Fruit fly (Drosophila melanogaster) whole organism, embryonic: ENCODE data around the gene Kyat.

Source experiments
- ATbp ChIP-seq: fragments of 200-800 bp; sonication (Bioruptor generic); optimal IDR thresholded peaks from 2 replicates; lab custom pipeline; 2017; ENCODE audit warnings: missing biosample characterization, mild to moderate bottlenecking, missing genetic modification characterization, missing genetic modification reagents
- Adf1 ChIP-seq: fragments of 200-800 bp; sonication (Bioruptor generic); IDR thresholded peaks from 2 replicates; pipeline ENCODE4 v1.3.6; 2022; ENCODE audit warnings: missing biosample characterization, missing genetic modification characterization
- Bdp1 ChIP-seq: fragments of 200-800 bp; sonication (Bioruptor generic); optimal IDR thresholded peaks from 3 replicates; lab custom pipeline; 2016; ENCODE audit warnings: missing biosample characterization, missing genetic modification characterization
- CG10321 ChIP-seq: fragments of 200-800 bp; sonication (Bioruptor generic); IDR thresholded peaks from 2 replicates; pipeline ENCODE4 v1.3.6; 2022; ENCODE audit warnings: missing biosample characterization, missing genetic modification characterization
- CG12104 ChIP-seq: fragments of 200-800 bp; sonication (Bioruptor generic); optimal IDR thresholded peaks from 3 replicates; lab custom pipeline; 2016; ENCODE audit warnings: missing biosample characterization, missing genetic modification characterization
- CG16779 ChIP-seq: fragments of 200-800 bp; sonication (Bioruptor generic); IDR thresholded peaks from 2 replicates; pipeline ENCODE4 v1.3.6; 2022; ENCODE audit warnings: missing biosample characterization, missing genetic modification characterization
- CG32767 ChIP-seq: fragments of 200-800 bp; sonication (Bioruptor generic); IDR thresholded peaks from 2 replicates; pipeline ENCODE4 v1.3.6; 2022; ENCODE audit warnings: missing biosample characterization, missing genetic modification characterization
- CG32772 ChIP-seq: fragments of 200-800 bp; sonication (Bioruptor generic); IDR thresholded peaks from 2 replicates; pipeline ENCODE4 v1.3.6; 2022; ENCODE audit warnings: missing biosample characterization, missing genetic modification characterization
- CG3726 ChIP-seq: fragments of 200-800 bp; sonication (Bioruptor generic); IDR thresholded peaks from 3 replicates; pipeline ENCODE4, ENCODE4 v1.3.6; 2022; ENCODE audit warnings: missing biosample characterization, missing genetic modification characterization
- CG4404 ChIP-seq: fragments of 200-800 bp; sonication (Bioruptor generic); IDR thresholded peaks from 2 replicates; pipeline ENCODE4 v1.3.6; 2022; ENCODE audit warnings: missing biosample characterization, missing genetic modification characterization
- CG5180 ChIP-seq: fragments of 200-800 bp; sonication (Bioruptor generic); optimal IDR thresholded peaks from 3 replicates; lab custom pipeline; 2017; ENCODE audit warnings: missing biosample characterization, missing genetic modification characterization, mild to moderate bottlenecking, moderate library complexity, missing genetic modification reagents
- CG6654 ChIP-seq: fragments of 200-800 bp; sonication (Bioruptor generic); optimal IDR thresholded peaks from 2 replicates; lab custom pipeline; 2017; ENCODE audit warnings: missing biosample characterization, mild to moderate bottlenecking, missing genetic modification characterization
- CG6791 ChIP-seq: fragments of 200-800 bp; sonication (Bioruptor generic); IDR thresholded peaks from 3 replicates; pipeline ENCODE4 v1.3.6; 2022; ENCODE audit warnings: missing biosample characterization, missing genetic modification characterization; ENCODE audit not compliant: partially characterized antibody
- CG7786 ChIP-seq: fragments of 200-800 bp; sonication (Bioruptor generic); optimal IDR thresholded peaks from 2 replicates; lab custom pipeline; 2016; ENCODE audit warnings: missing biosample characterization, missing genetic modification characterization
- CG9727 ChIP-seq: fragments of 200-800 bp; sonication (Bioruptor generic); optimal IDR thresholded peaks from 3 replicates; lab custom pipeline; 2017; ENCODE audit warnings: missing biosample characterization, mild to moderate bottlenecking, missing genetic modification characterization
- CG9817 ChIP-seq: fragments of 200-800 bp; sonication (Bioruptor generic); optimal IDR thresholded peaks from 2 replicates; lab custom pipeline; 2018; ENCODE audit warnings: missing biosample characterization, mild to moderate bottlenecking, missing genetic modification characterization, moderate library complexity
- CG9932 ChIP-seq: fragments of 200-800 bp; sonication (Bioruptor generic); IDR thresholded peaks from 2 replicates; pipeline ENCODE4 v1.3.6; 2022; ENCODE audit warnings: missing biosample characterization, missing genetic modification characterization
- CrebB ChIP-seq: fragments of 200-800 bp; sonication (Bioruptor generic); optimal IDR thresholded peaks from 3 replicates; lab custom pipeline; 2018; ENCODE audit warnings: missing biosample characterization, mild to moderate bottlenecking, missing genetic modification characterization
- D ChIP-seq, 2 experiments: fragments of 200-800 bp in 1 of 2; fragments of >200 bp in 1 of 2; sonication (Bioruptor generic) in 1 of 2; optimal IDR thresholded peaks; 2 replicates in 1 of 2; 3 replicates in 1 of 2; lab custom pipeline; 2017; ENCODE audit warnings: mild to moderate bottlenecking in 1 of 2, missing biosample characterization in 1 of 2, missing genetic modification characterization in 1 of 2, missing genetic modification reagents in 1 of 2
- D19B ChIP-seq: fragments of 200-800 bp; sonication (Bioruptor generic); optimal IDR thresholded peaks from 2 replicates; lab custom pipeline; 2017; ENCODE audit warnings: missing biosample characterization, mild to moderate bottlenecking, missing genetic modification characterization
- Doc2 ChIP-seq: fragments of 200-800 bp; sonication (Bioruptor generic); IDR thresholded peaks from 2 replicates; pipeline ENCODE4 v1.3.6; 2022; ENCODE audit warnings: missing biosample characterization, missing genetic modification characterization
- Doc3 ChIP-seq: fragments of 200-800 bp; sonication (Bioruptor generic); IDR thresholded peaks from 3 replicates; pipeline ENCODE4 v1.3.6; 2022; ENCODE audit warnings: missing biosample characterization, missing genetic modification characterization; ENCODE audit not compliant: partially characterized antibody
- GATAe ChIP-seq: fragments of 200-800 bp; sonication (Bioruptor generic); conservative IDR thresholded peaks from 2 replicates; pipeline ENCODE4 v1.3.6; 2022; ENCODE audit warnings: missing biosample characterization, missing genetic modification characterization
- Hmx ChIP-seq: fragments of 200-800 bp; sonication (Bioruptor generic); optimal IDR thresholded peaks from 2 replicates; lab custom pipeline; 2016; ENCODE audit warnings: missing biosample characterization, missing genetic modification characterization
- Hr3 ChIP-seq: fragments of 200-800 bp; sonication (Bioruptor generic); optimal IDR thresholded peaks from 3 replicates; lab custom pipeline; 2016; ENCODE audit warnings: missing biosample characterization, missing genetic modification characterization
- Hsf ChIP-seq: fragments of 200-800 bp; sonication (Bioruptor generic); optimal IDR thresholded peaks from 3 replicates; lab custom pipeline; 2016; ENCODE audit warnings: missing biosample characterization, missing genetic modification characterization
- Optix ChIP-seq: fragments of 200-800 bp; sonication (Bioruptor generic); IDR thresholded peaks from 3 replicates; pipeline ENCODE4 v1.3.6; 2022; ENCODE audit warnings: missing biosample characterization, missing genetic modification characterization
- Six4 ChIP-seq: fragments of 200-800 bp; sonication (Bioruptor generic); optimal IDR thresholded peaks from 2 replicates; lab custom pipeline; 2016; ENCODE audit warnings: missing biosample characterization, missing genetic modification characterization
- Spps ChIP-seq: fragments of 200-800 bp; sonication (Bioruptor generic); optimal IDR thresholded peaks from 2 replicates; lab custom pipeline; 2018; ENCODE audit warnings: missing biosample characterization, mild to moderate bottlenecking, missing genetic modification characterization
- Usf ChIP-seq: fragments of 200-800 bp; sonication (Bioruptor generic); optimal IDR thresholded peaks from 2 replicates; lab custom pipeline; 2017; ENCODE audit warnings: missing genotype, missing biosample characterization, missing genetic modification characterization
- Vsx1 ChIP-seq: fragments of 200-800 bp; sonication (Bioruptor generic); optimal IDR thresholded peaks from 2 replicates; lab custom pipeline; 2017; ENCODE audit warnings: missing biosample characterization, mild to moderate bottlenecking, missing genetic modification characterization, missing genetic modification reagents
- cas ChIP-seq: fragments of 200-800 bp; sonication (Bioruptor generic); IDR thresholded peaks from 2 replicates; pipeline ENCODE4 v1.3.6; 2022; ENCODE audit warnings: missing biosample characterization, missing genetic modification characterization
- chinmo ChIP-seq: fragments of 200-800 bp; sonication (Bioruptor generic); IDR thresholded peaks from 4 replicates; pipeline ENCODE4 v1.3.6; 2022; ENCODE audit warnings: missing biosample characterization, missing genetic modification characterization; ENCODE audit not compliant: partially characterized antibody
- crc ChIP-seq: fragments of 200-800 bp; sonication (Bioruptor generic); optimal IDR thresholded peaks from 2 replicates; lab custom pipeline; 2016; ENCODE audit warnings: missing biosample characterization, missing genetic modification characterization
- crol ChIP-seq: fragments of 200-800 bp; sonication (Bioruptor generic); IDR thresholded peaks from 2 replicates; pipeline ENCODE4 v1.3.6; 2022; ENCODE audit warnings: missing biosample characterization, missing genetic modification characterization
- dati ChIP-seq: fragments of 200-800 bp; sonication (Bioruptor generic); IDR thresholded peaks from 2 replicates; pipeline ENCODE4 v1.3.6; 2022; ENCODE audit warnings: missing biosample characterization, missing genetic modification characterization
- ham ChIP-seq: fragments of 200-800 bp; sonication (Bioruptor generic); IDR thresholded peaks from 2 replicates; pipeline ENCODE4 v1.3.6; 2022; ENCODE audit warnings: missing biosample characterization, missing genetic modification characterization
- jumu ChIP-seq: fragments of 200-800 bp; sonication (Bioruptor generic); optimal IDR thresholded peaks from 3 replicates; lab custom pipeline; 2016; ENCODE audit warnings: missing biosample characterization, missing genetic modification characterization
- knrl ChIP-seq: fragments of 200-800 bp; sonication (Bioruptor generic); IDR thresholded peaks from 3 replicates; pipeline ENCODE4 v1.3.6; 2022; ENCODE audit warnings: missing biosample characterization, missing genetic modification characterization; ENCODE audit not compliant: partially characterized antibody
- lbe ChIP-seq: fragments of 200-800 bp; sonication (Bioruptor generic); optimal IDR thresholded peaks from 2 replicates; lab custom pipeline; 2016; ENCODE audit warnings: missing biosample characterization, mild to moderate bottlenecking, missing genetic modification characterization
- lov ChIP-seq, 2 experiments: fragments of 200-800 bp in 1 of 2; fragments of >200 bp in 1 of 2; sonication (Bioruptor generic) in 1 of 2; IDR thresholded peaks in 1 of 2; optimal IDR thresholded peaks in 1 of 2; 2 replicates in 1 of 2; 3 replicates in 1 of 2; pipeline versions ENCODE4 v1.3.6 to Lab custom; 2017 to 2022; ENCODE audit warnings: missing biosample characterization in 1 of 2, missing genetic modification characterization in 1 of 2
- nmo ChIP-seq: fragments of 200-800 bp; sonication (Bioruptor generic); optimal IDR thresholded peaks from 2 replicates; lab custom pipeline; 2018; ENCODE audit warnings: missing biosample characterization, mild to moderate bottlenecking, missing genetic modification characterization, moderate library complexity
- p53 ChIP-seq: fragments of 200-800 bp; sonication (Bioruptor generic); optimal IDR thresholded peaks from 2 replicates; lab custom pipeline; 2016; ENCODE audit warnings: missing biosample characterization, missing genetic modification characterization
- pfk ChIP-seq: fragments of 200-800 bp; sonication (Bioruptor generic); optimal IDR thresholded peaks from 2 replicates; lab custom pipeline; 2018; ENCODE audit warnings: missing biosample characterization, mild to moderate bottlenecking, missing genetic modification characterization, moderate library complexity
- pros ChIP-seq: fragments of 200-800 bp; sonication (Bioruptor generic); optimal IDR thresholded peaks from 3 replicates; lab custom pipeline; 2019; ENCODE audit warnings: missing biosample characterization, mild to moderate bottlenecking, missing genetic modification characterization, moderate library complexity
- salm ChIP-seq: fragments of 200-800 bp; sonication (Bioruptor generic); optimal IDR thresholded peaks from 2 replicates; lab custom pipeline; 2018; ENCODE audit warnings: missing biosample characterization, mild to moderate bottlenecking, missing genetic modification characterization
- seq ChIP-seq: fragments of 200-800 bp; sonication (Bioruptor generic); IDR thresholded peaks from 2 replicates; pipeline ENCODE4 v1.3.6; 2022; ENCODE audit warnings: missing biosample characterization, missing genetic modification characterization
- sisA ChIP-seq: fragments of 200-800 bp; sonication (Bioruptor generic); IDR thresholded peaks from 2 replicates; pipeline ENCODE4 v1.3.6; 2022; ENCODE audit warnings: missing biosample characterization, missing genetic modification characterization
- so ChIP-seq: fragments of 200-800 bp; sonication (Bioruptor generic); IDR thresholded peaks from 3 replicates; pipeline ENCODE4 v1.3.6; 2022; ENCODE audit warnings: missing biosample characterization, missing genetic modification characterization
- sr ChIP-seq: fragments of 200-800 bp; sonication (Bioruptor generic); IDR thresholded peaks from 3 replicates; pipeline ENCODE4 v1.3.6; 2022; ENCODE audit warnings: missing biosample characterization, missing genetic modification characterization
- vvl ChIP-seq: fragments of 200-800 bp; sonication (Bioruptor generic); IDR thresholded peaks from 2 replicates; pipeline ENCODE4 v1.3.6; 2022; ENCODE audit warnings: missing biosample characterization, missing genetic modification characterization

Gene Kyat

DNA sequence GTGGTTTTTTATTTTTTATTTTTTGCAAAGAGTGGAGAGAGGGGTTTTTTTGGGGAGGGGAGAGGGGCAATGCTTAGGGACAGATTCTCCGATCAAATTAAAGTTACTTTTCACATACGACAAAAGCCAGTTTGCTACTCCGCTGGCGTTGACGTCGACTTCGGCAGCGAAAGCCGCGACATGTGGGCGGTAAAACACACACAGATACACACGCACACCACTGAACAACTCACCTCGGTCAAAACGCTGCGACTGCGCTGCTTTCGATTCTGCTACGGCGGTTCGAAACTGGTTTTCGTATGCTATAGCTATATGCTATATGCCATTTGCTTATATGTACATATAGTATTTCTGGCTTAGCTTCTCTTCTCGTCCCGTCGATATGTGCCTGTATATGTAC, 46.3 kb upstream of the Kyat start:
- TF ChIP-seq crol (GFP tag; lab: Robert Waterston, UW) (peak; percentile 20; the same call in 1 of the 2 replicates), CG12104 (GFP tag; lab: Kevin White, UChicago) (no peak), CrebB (tag; lab: Kevin White, UChicago) (no peak), Doc2 (no peak), Doc3 (no peak), lov (optimal IDR thresholded peaks at IDR 0.05; lab: Kevin White, UChicago) (no peak), lov (GFP tag; IDR thresholded peaks at IDR 0.05; lab: Robert Waterston, UW) (no peak), sr (GFP tag; lab: Robert Waterston, UW) (peak; percentile 77), Adf1 (peak; percentile 95), D (optimal IDR thresholded peaks at IDR 0.05; lab: Kevin White, UChicago) (no peak), D (GFP tag; optimal IDR thresholded peaks at IDR 0.05; lab: Kevin White, UChicago) (no peak), lbe (GFP tag; lab: Kevin White, UChicago) (peak; percentile 28), jumu (GFP tag; lab: Kevin White, UChicago) (no peak), CG10321 (GFP tag; lab: Robert Waterston, UW) (no peak), Hsf (GFP tag; lab: Kevin White, UChicago) (no peak), CG3726 (GFP tag; lab: Robert Waterston, UW) (no peak), chinmo (GFP tag; lab: Robert Waterston, UW) (0 out of 4 replicates have a peak, but pooled peaks have one; percentile 53), CG9817 (tag; lab: Kevin White, UChicago) (no peak), pfk (GFP tag; lab: Kevin White, UChicago) (no peak), ham (GFP tag; lab: Robert Waterston, UW) (no peak), cas (GFP tag; lab: Robert Waterston, UW) (no peak), crc (no peak), so (no peak), CG6654 (GFP tag; lab: Kevin White, UChicago) (no peak), CG6791 (GFP tag; lab: Robert Waterston, UW) (no peak), knrl (GFP tag; lab: Robert Waterston, UW) (no peak), Vsx1 (GFP tag; lab: Kevin White, UChicago) (no peak), Hmx (no peak), Hr3 (GFP tag; lab: Kevin White, UChicago) (no peak), CG4404 (GFP tag; lab: Robert Waterston, UW) (no peak), CG9932 (no peak), CG32767 (GFP tag; lab: Robert Waterston, UW) (no peak), Spps (tag; lab: Kevin White, UChicago) (no peak), CG5180 (GFP tag; lab: Kevin White, UChicago) (peak; percentile 72), dati (no peak), Six4 (GFP tag; lab: Kevin White, UChicago) (no peak), sisA (GFP tag; lab: Robert Waterston, UW) (no peak), CG7786 (GFP tag; lab: Kevin White, UChicago) (no peak), Usf (GFP tag; lab: Kevin White, UChicago) (no peak), Optix (GFP tag; lab: Robert Waterston, UW) (no peak), nmo (GFP tag; lab: Kevin White, UChicago) (no peak), seq (GFP tag; lab: Robert Waterston, UW) (no peak), salm (tag; lab: Kevin White, UChicago) (no peak), CG9727 (GFP tag; lab: Kevin White, UChicago) (no peak), pros (no peak), vvl (GFP tag; lab: Robert Waterston, UW) (peak; percentile 17; the same call in 1 of the 2 replicates), p53 (GFP tag; lab: Kevin White, UChicago) (no peak), D19B (GFP tag; lab: Kevin White, UChicago) (no peak), ATbp (GFP tag; lab: Kevin White, UChicago) (no peak), Bdp1 (GFP tag; lab: Kevin White, UChicago) (no peak), GATAe (GFP tag; lab: Robert Waterston, UW) (no peak), CG16779 (no peak), CG32772 (GFP tag; lab: Robert Waterston, UW) (no peak)
